Fruit fly (Drosophila melanogaster) whole organism, embryonic: ENCODE results near the gene SPARC.

Experiments
- Atf6 ChIP-seq: fragments of 200-800 bp; sonication (Bioruptor generic); IDR thresholded peaks from 2 replicates; pipeline ENCODE4 v1.3.6; 2022; ENCODE audit warnings: missing biosample characterization, missing genetic modification characterization
- CG10209 ChIP-seq: fragments of 200-800 bp; sonication (Bioruptor generic); optimal IDR thresholded peaks from 3 replicates; lab custom pipeline; 2017; ENCODE audit warnings: missing biosample characterization, mild to moderate bottlenecking, missing genetic modification characterization, missing genetic modification reagents
- CG10366 ChIP-seq: fragments of 200-800 bp; sonication (Bioruptor generic); IDR thresholded peaks from 2 replicates; pipeline ENCODE4 v1.3.6; 2022; ENCODE audit warnings: missing biosample characterization, missing genetic modification characterization
- CG10654 ChIP-seq: fragments of 200-800 bp; sonication (Bioruptor generic); optimal IDR thresholded peaks from 2 replicates; lab custom pipeline; 2016; ENCODE audit warnings: missing biosample characterization, missing genetic modification characterization
- CG11695 ChIP-seq: fragments of 200-800 bp; sonication (Bioruptor generic); IDR thresholded peaks from 3 replicates; pipeline ENCODE4 v1.3.6; 2022; ENCODE audit warnings: missing biosample characterization, missing genetic modification characterization
- CG11723 ChIP-seq: fragments of 200-800 bp; sonication (Bioruptor generic); optimal IDR thresholded peaks from 2 replicates; lab custom pipeline; 2017; ENCODE audit warnings: missing biosample characterization, mild to moderate bottlenecking, missing genetic modification characterization
- CG12104 ChIP-seq: fragments of 200-800 bp; sonication (Bioruptor generic); optimal IDR thresholded peaks from 3 replicates; lab custom pipeline; 2016; ENCODE audit warnings: missing biosample characterization, missing genetic modification characterization
- CG1233 ChIP-seq: fragments of 200-800 bp; sonication (Bioruptor generic); optimal IDR thresholded peaks from 4 replicates; lab custom pipeline; 2018; ENCODE audit warnings: missing biosample characterization, mild to moderate bottlenecking, missing genetic modification characterization
- CG12769 ChIP-seq: fragments of 200-800 bp; sonication (Bioruptor generic); optimal IDR thresholded peaks from 2 replicates; lab custom pipeline; 2019; ENCODE audit warnings: missing biosample characterization, mild to moderate bottlenecking, missing genetic modification characterization, moderate library complexity
- CG14441 ChIP-seq: fragments of 200-800 bp; sonication (Bioruptor generic); IDR thresholded peaks from 2 replicates; pipeline ENCODE4 v1.3.6; 2022; ENCODE audit warnings: missing biosample characterization, missing genetic modification characterization
- CG15696 ChIP-seq: fragments of 200-800 bp; sonication (Bioruptor generic); optimal IDR thresholded peaks from 2 replicates; lab custom pipeline; 2019; ENCODE audit warnings: missing biosample characterization, mild to moderate bottlenecking, missing genetic modification characterization, moderate library complexity
- CG17328 ChIP-seq: fragments of 200-800 bp; sonication (Bioruptor generic); IDR thresholded peaks from 2 replicates; pipeline ENCODE4 v1.3.6; 2022; ENCODE audit warnings: missing biosample characterization, missing genetic modification characterization
- CG17568 ChIP-seq: fragments of 200-800 bp; sonication (Bioruptor generic); optimal IDR thresholded peaks from 2 replicates; lab custom pipeline; 2018; ENCODE audit warnings: missing biosample characterization, mild to moderate bottlenecking, missing genetic modification characterization, moderate library complexity
- CG18262 ChIP-seq: fragments of 200-800 bp; optimal IDR thresholded peaks from 3 replicates; lab custom pipeline; 2019; ENCODE audit warnings: missing biosample characterization, mild to moderate bottlenecking, missing genetic modification characterization, moderate library complexity
- CG18599 ChIP-seq: fragments of 200-800 bp; sonication (Bioruptor generic); optimal IDR thresholded peaks from 3 replicates; lab custom pipeline; 2017; ENCODE audit warnings: missing biosample characterization, missing genetic modification characterization, mild to moderate bottlenecking, moderate library complexity, missing genetic modification reagents
- CG30403 ChIP-seq: fragments of 200-800 bp; sonication (Bioruptor generic); optimal IDR thresholded peaks from 3 replicates; lab custom pipeline; 2016; ENCODE audit warnings: missing biosample characterization, missing genetic modification characterization
- CG31224 ChIP-seq: fragments of 200-800 bp; sonication (Bioruptor generic); IDR thresholded peaks from 2 replicates; pipeline ENCODE4 v1.3.6; 2022; ENCODE audit warnings: missing biosample characterization, missing genetic modification characterization
- CG32532 ChIP-seq: fragments of 200-800 bp; sonication (Bioruptor generic); IDR thresholded peaks from 2 replicates; pipeline ENCODE4 v1.3.6; 2022; ENCODE audit warnings: missing biosample characterization, missing genetic modification characterization
- CG34422 ChIP-seq: fragments of 200-800 bp; sonication (Bioruptor generic); IDR thresholded peaks from 3 replicates; pipeline ENCODE4 v1.3.6; 2022; ENCODE audit warnings: missing biosample characterization, missing genetic modification characterization
- CG3847 ChIP-seq: fragments of 200-800 bp; sonication (Bioruptor generic); IDR thresholded peaks from 2 replicates; pipeline ENCODE4 v1.3.6; 2022; ENCODE audit warnings: missing biosample characterization, missing genetic modification characterization
- CG4730 ChIP-seq: fragments of 200-800 bp; sonication (Bioruptor generic); IDR thresholded peaks from 2 replicates; pipeline ENCODE4 v1.3.6; 2022; ENCODE audit warnings: missing biosample characterization, missing genetic modification characterization
- CG6791 ChIP-seq: fragments of 200-800 bp; sonication (Bioruptor generic); IDR thresholded peaks from 3 replicates; pipeline ENCODE4 v1.3.6; 2022; ENCODE audit warnings: missing biosample characterization, missing genetic modification characterization; ENCODE audit not compliant: partially characterized antibody
- CG6813 ChIP-seq: fragments of 200-800 bp; sonication (Bioruptor generic); optimal IDR thresholded peaks from 2 replicates; lab custom pipeline; 2017; ENCODE audit warnings: missing biosample characterization, missing genetic modification characterization, mild to moderate bottlenecking, moderate library complexity, missing genetic modification reagents
- CG7987 ChIP-seq: fragments of 200-800 bp; sonication (Bioruptor generic); optimal IDR thresholded peaks from 2 replicates; lab custom pipeline; 2018; ENCODE audit warnings: missing biosample characterization, mild to moderate bottlenecking, missing genetic modification characterization, moderate library complexity
- D ChIP-seq, 2 experiments: fragments of 200-800 bp in 1 of 2; fragments of >200 bp in 1 of 2; sonication (Bioruptor generic) in 1 of 2; optimal IDR thresholded peaks; 2 replicates in 1 of 2; 3 replicates in 1 of 2; lab custom pipeline; 2017; ENCODE audit warnings: mild to moderate bottlenecking in 1 of 2, missing biosample characterization in 1 of 2, missing genetic modification characterization in 1 of 2, missing genetic modification reagents in 1 of 2
- Dad ChIP-seq: fragments of 200-800 bp; sonication (Bioruptor generic); optimal IDR thresholded peaks from 3 replicates; lab custom pipeline; 2016; ENCODE audit warnings: missing biosample characterization, missing genetic modification characterization
- Dbx ChIP-seq: fragments of 200-800 bp; sonication (Bioruptor generic); IDR thresholded peaks from 3 replicates; pipeline ENCODE4 v1.3.6; 2022; ENCODE audit warnings: missing biosample characterization, missing genetic modification characterization
- Fer3 ChIP-seq: fragments of 200-800 bp; sonication (Bioruptor generic); optimal IDR thresholded peaks from 2 replicates; lab custom pipeline; 2018; ENCODE audit warnings: missing biosample characterization, mild to moderate bottlenecking, missing genetic modification characterization, moderate library complexity
- Gug ChIP-seq: fragments of 200-800 bp; sonication (Bioruptor generic); IDR thresholded peaks from 4 replicates; pipeline ENCODE4 v1.3.6; 2022; ENCODE audit warnings: missing biosample characterization, missing genetic modification characterization
- Rfx ChIP-seq: fragments of 200-800 bp; sonication (Bioruptor generic); IDR thresholded peaks from 2 replicates; pipeline ENCODE4 v1.3.6; 2022; ENCODE audit warnings: missing biosample characterization, missing genetic modification characterization
- bsh ChIP-seq, 2 experiments: fragments of 200-800 bp; sonication (Bioruptor generic); optimal IDR thresholded peaks; 2 replicates each; lab custom pipeline; 2017 to 2018; ENCODE audit warnings: mild to moderate bottlenecking in 2 of 2, missing biosample characterization in 2 of 2, missing genetic modification characterization in 2 of 2, moderate library complexity in 1 of 2
- btn ChIP-seq: fragments of 200-800 bp; sonication (Bioruptor generic); optimal IDR thresholded peaks from 2 replicates; lab custom pipeline; 2016; ENCODE audit warnings: missing biosample characterization, missing genetic modification characterization
- chinmo ChIP-seq: fragments of 200-800 bp; sonication (Bioruptor generic); IDR thresholded peaks from 4 replicates; pipeline ENCODE4 v1.3.6; 2022; ENCODE audit warnings: missing biosample characterization, missing genetic modification characterization; ENCODE audit not compliant: partially characterized antibody
- ems ChIP-seq: fragments of 200-800 bp; sonication (Bioruptor generic); optimal IDR thresholded peaks from 3 replicates; lab custom pipeline; 2016; ENCODE audit warnings: missing biosample characterization, missing genetic modification characterization
- gem ChIP-seq: fragments of 200-800 bp; sonication (Bioruptor generic); optimal IDR thresholded peaks from 2 replicates; lab custom pipeline; 2019; ENCODE audit warnings: missing biosample characterization, mild to moderate bottlenecking, missing genetic modification characterization, moderate library complexity
- klu ChIP-seq: fragments of 200-800 bp; sonication (Bioruptor generic); IDR thresholded peaks from 2 replicates; pipeline ENCODE4 v1.3.6; 2022; ENCODE audit warnings: missing biosample characterization, missing genetic modification characterization
- mirr ChIP-seq: fragments of 200-800 bp; sonication (Bioruptor generic); optimal IDR thresholded peaks from 3 replicates; lab custom pipeline; 2018; ENCODE audit warnings: missing biosample characterization, mild to moderate bottlenecking, missing genetic modification characterization
- oc ChIP-seq: fragments of 200-800 bp; sonication (Bioruptor generic); optimal IDR thresholded peaks from 2 replicates; lab custom pipeline; 2018; ENCODE audit warnings: missing biosample characterization, mild to moderate bottlenecking, missing genetic modification characterization, moderate library complexity
- odd ChIP-seq: fragments of 200-800 bp; sonication (Bioruptor generic); optimal IDR thresholded peaks from 2 replicates; lab custom pipeline; 2017; ENCODE audit warnings: missing biosample characterization, mild to moderate bottlenecking, missing genetic modification characterization
- onecut ChIP-seq: fragments of 200-800 bp; sonication (Bioruptor generic); IDR thresholded peaks from 2 replicates; pipeline ENCODE4 v1.3.6; 2022; ENCODE audit warnings: missing biosample characterization, missing genetic modification characterization
- otp ChIP-seq: fragments of 200-800 bp; sonication (Bioruptor generic); IDR thresholded peaks from 3 replicates; pipeline ENCODE4, ENCODE4 v1.3.6; 2022; ENCODE audit warnings: missing biosample characterization, missing genetic modification characterization
- pan ChIP-seq, 4 experiments: fragments of >200 bp in 3 of 4; fragments of 200-800 bp in 1 of 4; sonication (Bioruptor generic) in 1 of 4; optimal IDR thresholded peaks in 3 of 4; IDR thresholded peaks in 1 of 4; 2 replicates each; pipeline versions ENCODE4 v1.3.6 to Lab custom; 2017 to 2022; ENCODE audit warnings: missing biosample characterization in 2 of 4, missing genetic modification characterization in 2 of 4, mixed read lengths in 1 of 4
- sd ChIP-seq: fragments of 200-800 bp; sonication (Bioruptor generic); optimal IDR thresholded peaks from 3 replicates; lab custom pipeline; 2018; ENCODE audit warnings: missing biosample characterization, mild to moderate bottlenecking, missing genetic modification characterization, moderate library complexity
- sens ChIP-seq: fragments of 200-800 bp; sonication (Bioruptor generic); peaks from one replicate; lab custom pipeline; 2016; ENCODE audit warnings: missing biosample characterization, missing genetic modification characterization
- sqz ChIP-seq: fragments of 200-800 bp; sonication (Bioruptor generic); optimal IDR thresholded peaks from 3 replicates; lab custom pipeline; 2018; ENCODE audit warnings: missing biosample characterization, mild to moderate bottlenecking, missing genetic modification characterization
- sr ChIP-seq: fragments of 200-800 bp; sonication (Bioruptor generic); IDR thresholded peaks from 3 replicates; pipeline ENCODE4 v1.3.6; 2022; ENCODE audit warnings: missing biosample characterization, missing genetic modification characterization
- vnd ChIP-seq: fragments of 200-800 bp; sonication (Bioruptor generic); IDR thresholded peaks from 3 replicates; pipeline ENCODE4 v1.3.6; 2022; ENCODE audit warnings: missing biosample characterization, missing genetic modification characterization; ENCODE audit not compliant: partially characterized antibody

The SPARC gene

dm6 chr3R:26908750-26909149, 37.0 kb upstream of the SPARC start (continued):
- TF ChIP-seq D (optimal IDR thresholded peaks at IDR 0.05; lab: Kevin White, UChicago) (no peak), D (GFP tag; optimal IDR thresholded peaks at IDR 0.05; lab: Kevin White, UChicago) (peak; percentile 40), CG17568 (GFP tag; lab: Kevin White, UChicago) (peak; percentile 15), bsh (GFP tag; optimal IDR thresholded peaks at IDR 0.05; lab: Kevin White, UChicago) (peak in 1 of 2 experiments; percentile 48), odd (peak; percentile 34), CG12104 (GFP tag; lab: Kevin White, UChicago) (no peak), CG10209 (peak; percentile 20), CG11695 (GFP tag; lab: Robert Waterston, UW) (0 out of 3 replicates have a peak, but pooled peaks have one; percentile 37), sqz (GFP tag; lab: Kevin White, UChicago) (peak; percentile 4), onecut (0 out of 2 replicates have a peak, but pooled peaks have one; percentile 12), CG18262 (tag; lab: Kevin White, UChicago) (peak; percentile 30), CG11723 (GFP tag; lab: Kevin White, UChicago) (peak; percentile 37), CG17328 (GFP tag; lab: Robert Waterston, UW) (0 out of 2 replicates have a peak, but pooled peaks have one; percentile 5), mirr (GFP tag; lab: Kevin White, UChicago) (peak; percentile 42), CG1233 (GFP tag; lab: Kevin White, UChicago) (peak; percentile 33), Dbx (GFP tag; lab: Robert Waterston, UW) (no peak), CG32532 (GFP tag; lab: Robert Waterston, UW) (no peak), gem (tag; lab: Kevin White, UChicago) (peak; percentile 24), oc (no peak), CG12769 (tag; lab: Kevin White, UChicago) (peak; percentile 32), otp (GFP tag; lab: Robert Waterston, UW) (peak; percentile 22; the same call in 1 of the 3 replicates), Atf6 (peak; percentile 48), pan (optimal IDR thresholded peaks at IDR 0.05; lab: Kevin White, UChicago) (no peak), pan (GFP tag; optimal IDR thresholded peaks at IDR 0.05 in 1 of 2, IDR thresholded peaks at IDR 0.05 in 1 of 2) (peak in 1 of 2 experiments; percentile 15), CG10654 (GFP tag; lab: Kevin White, UChicago) (no peak), CG7987 (GFP tag; lab: Kevin White, UChicago) (peak; percentile 30), Gug (GFP tag; lab: Robert Waterston, UW) (no peak), Fer3 (peak; percentile 23), CG15696 (peak; percentile 7), CG6813 (GFP tag; lab: Kevin White, UChicago) (peak; percentile 47)

DNA sequence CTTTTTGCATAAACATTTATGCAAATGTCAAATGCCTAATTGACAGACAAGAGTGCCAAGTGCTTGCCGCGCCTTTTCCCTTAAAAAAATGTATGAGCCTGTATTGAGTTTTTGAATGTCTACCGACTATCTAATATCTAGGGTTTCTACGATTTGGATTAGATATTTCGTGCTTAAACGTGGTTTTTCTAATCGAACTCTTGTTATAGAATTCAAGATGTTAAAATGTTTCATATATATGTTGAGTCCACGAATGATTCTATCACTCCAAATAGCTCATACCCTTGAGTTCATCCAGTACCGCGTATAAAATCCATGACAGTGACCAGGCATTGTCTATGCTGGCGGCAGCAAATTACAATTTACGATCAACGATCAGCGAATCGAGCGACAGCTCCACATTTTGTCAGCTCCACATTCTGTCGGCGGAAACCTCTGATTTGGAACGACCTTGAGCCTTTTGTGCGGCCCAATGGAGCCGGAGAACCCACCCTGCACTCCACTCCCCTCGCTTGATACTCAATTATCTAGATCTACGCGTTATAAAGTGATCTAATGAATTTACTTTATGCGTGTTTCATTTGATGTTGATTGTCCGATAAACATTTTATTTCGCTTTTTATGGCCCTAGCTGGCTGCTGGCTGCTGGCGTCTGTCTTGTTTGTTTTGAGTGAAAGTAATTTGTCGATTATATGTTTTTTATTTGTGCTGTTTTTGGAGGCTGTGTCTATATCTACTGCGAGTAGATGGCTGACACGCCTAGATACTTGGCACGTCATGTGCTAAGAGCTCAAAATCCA, 35.1 kb upstream of the SPARC start:
- no peak for TF ChIP-seq Fer3
- no peak for TF ChIP-seq Dad (GFP tag; lab: Kevin White, UChicago)
- no peak for TF ChIP-seq vnd (GFP tag; lab: Robert Waterston, UW)
- no peak for TF ChIP-seq CG18599 (GFP tag; lab: Kevin White, UChicago)
- peak; percentile 19; the same call in 1 of the 3 replicates for TF ChIP-seq CG6791 (GFP tag; lab: Robert Waterston, UW)
- peak; percentile 82; the same call in 1 of the 4 replicates for TF ChIP-seq chinmo
- TF ChIP-seq sd = peak; percentile 32
- TF ChIP-seq CG34422 (GFP tag; lab: Robert Waterston, UW) = no peak
- peak; percentile 20; the same call in 1 of the 2 replicates for TF ChIP-seq CG3847 (GFP tag; lab: Robert Waterston, UW)
- TF ChIP-seq btn (GFP tag; lab: Kevin White, UChicago) = no peak
- no peak for TF ChIP-seq sr (GFP tag; lab: Robert Waterston, UW)
- no peak for TF ChIP-seq klu (GFP tag; lab: Robert Waterston, UW)
- no peak for TF ChIP-seq CG10366
- peak; percentile 15 for TF ChIP-seq sens (GFP tag; lab: Kevin White, UChicago)
- peak; percentile 19; the same call in 1 of the 2 replicates for TF ChIP-seq CG31224 (GFP tag; lab: Robert Waterston, UW)
- no peak for TF ChIP-seq ems (GFP tag; lab: Kevin White, UChicago)
- peak; percentile 9; the same call in 1 of the 2 replicates for TF ChIP-seq CG14441 (GFP tag; lab: Robert Waterston, UW)
- no peak for TF ChIP-seq CG4730 (GFP tag; lab: Robert Waterston, UW)
- peak; percentile 22 for TF ChIP-seq CG30403 (GFP tag; lab: Kevin White, UChicago)
- peak; percentile 64 for TF ChIP-seq Rfx
